Worm (Caenorhabditis elegans) whole organism, late embryonic: ENCODE results near the gene ins-17.

Source experiments
- F13H6.1 ChIP-seq: sonication (generic microtip); optimal IDR thresholded peaks from 2 replicates; lab custom pipeline; 2016; ENCODE audit warnings: missing genetic modification characterization, missing compliant biosample characterization
- K02D7.2 ChIP-seq: sonication (generic microtip); optimal IDR thresholded peaks from 2 replicates; lab custom pipeline; 2017; ENCODE audit warnings: mild to moderate bottlenecking, missing genetic modification characterization, missing compliant biosample characterization
- T23F11.4 ChIP-seq: fragments of 200-800 bp; sonication (Bioruptor generic); optimal IDR thresholded peaks from 2 replicates; lab custom pipeline; 2018; ENCODE audit warnings: mild to moderate bottlenecking, missing genetic modification characterization, missing compliant biosample characterization
- Y22D7AL.16 ChIP-seq: sonication (generic microtip); optimal IDR thresholded peaks from 2 replicates; lab custom pipeline; 2016; ENCODE audit warnings: missing genetic modification characterization, missing compliant biosample characterization
- ama-1 ChIP-seq: fragments of 150-350 bp; optimal IDR thresholded peaks from 2 replicates; lab custom pipeline; 2014
- ceh-18 ChIP-seq: sonication (generic microtip); optimal IDR thresholded peaks from 2 replicates; lab custom pipeline; 2016; ENCODE audit warnings: missing genetic modification characterization, missing compliant biosample characterization
- ceh-19 ChIP-seq: fragments of 200-800 bp; sonication (Bioruptor generic); optimal IDR thresholded peaks from 2 replicates; lab custom pipeline; 2018; ENCODE audit warnings: mild to moderate bottlenecking, missing genetic modification characterization, missing compliant biosample characterization
- ceh-2 ChIP-seq: sonication (generic microtip); optimal IDR thresholded peaks from 2 replicates; lab custom pipeline; 2016; ENCODE audit warnings: missing genotype, missing genetic modification characterization, missing compliant biosample characterization
- ceh-22 ChIP-seq: sonication (generic microtip); optimal IDR thresholded peaks from 2 replicates; lab custom pipeline; 2017; ENCODE audit warnings: missing biosample characterization, missing genetic modification characterization
- ceh-24 ChIP-seq: sonication (generic microtip); optimal IDR thresholded peaks from 2 replicates; lab custom pipeline; 2016; ENCODE audit warnings: mild to moderate bottlenecking, missing genetic modification characterization, missing compliant biosample characterization
- ceh-30 ChIP-seq: fragments of 150-350 bp; optimal IDR thresholded peaks from 2 replicates; lab custom pipeline; 2014; ENCODE audit warnings: missing biosample characterization, missing genetic modification characterization
- ceh-31 ChIP-seq: sonication (generic microtip); optimal IDR thresholded peaks from 2 replicates; lab custom pipeline; 2016; ENCODE audit warnings: missing genetic modification characterization, missing compliant biosample characterization
- ceh-34 ChIP-seq: sonication (generic microtip); optimal IDR thresholded peaks from 2 replicates; lab custom pipeline; 2016; ENCODE audit warnings: mild to moderate bottlenecking, missing genetic modification characterization, missing compliant biosample characterization
- ceh-45 ChIP-seq: fragments of 200-800 bp; sonication (Bioruptor generic); IDR thresholded peaks from 2 replicates; pipeline ENCODE4 v1.3.6; 2022; ENCODE audit warnings: missing genetic modification reagents, missing genetic modification characterization, missing compliant biosample characterization
- ceh-48 ChIP-seq: sonication (generic microtip); optimal IDR thresholded peaks from 2 replicates; lab custom pipeline; 2016; ENCODE audit warnings: missing genetic modification characterization, inconsistent platforms, missing compliant biosample characterization
- ceh-6 ChIP-seq: fragments of 200-800 bp; sonication (Bioruptor generic); optimal IDR thresholded peaks from 2 replicates; lab custom pipeline; 2018; ENCODE audit warnings: mild to moderate bottlenecking, missing genetic modification characterization, missing compliant biosample characterization
- che-1 ChIP-seq: sonication (generic microtip); optimal IDR thresholded peaks from 2 replicates; lab custom pipeline; 2016; ENCODE audit warnings: mild to moderate bottlenecking, missing genetic modification characterization, missing compliant biosample characterization
- dmd-4 ChIP-seq: sonication (generic microtip); optimal IDR thresholded peaks from 2 replicates; lab custom pipeline; 2016; ENCODE audit warnings: borderline replicate concordance, missing genetic modification characterization, missing compliant biosample characterization
- dve-1 ChIP-seq: sonication (generic microtip); optimal IDR thresholded peaks from 2 replicates; lab custom pipeline; 2017; ENCODE audit warnings: antibody characterized with exemption, mild to moderate bottlenecking, missing genetic modification characterization, missing compliant biosample characterization
- elt-4 ChIP-seq: sonication (generic microtip); optimal IDR thresholded peaks from 2 replicates; lab custom pipeline; 2016; ENCODE audit warnings: missing genetic modification characterization, missing compliant biosample characterization
- ets-4 ChIP-seq: sonication (generic microtip); optimal IDR thresholded peaks from 2 replicates; lab custom pipeline; 2016; ENCODE audit warnings: missing genetic modification characterization, missing compliant biosample characterization
- eyg-1 ChIP-seq: sonication (generic microtip); optimal IDR thresholded peaks from 2 replicates; lab custom pipeline; 2016; ENCODE audit warnings: missing genotype, missing genetic modification characterization, missing compliant biosample characterization
- fkh-10 ChIP-seq: fragments of 150-350 bp; optimal IDR thresholded peaks from 2 replicates; lab custom pipeline; 2014; ENCODE audit warnings: missing biosample characterization, missing genetic modification reagents, missing genetic modification characterization
- hlh-13 ChIP-seq: fragments of 200-800 bp; sonication (Bioruptor generic); optimal IDR thresholded peaks from 2 replicates; lab custom pipeline; 2018; ENCODE audit warnings: mild to moderate bottlenecking, missing genetic modification characterization, missing compliant biosample characterization
- hlh-30 ChIP-seq: sonication (generic microtip); optimal IDR thresholded peaks from 2 replicates; lab custom pipeline; 2017; ENCODE audit warnings: antibody characterized with exemption, missing genetic modification characterization, missing compliant biosample characterization; ENCODE audit not compliant: insufficient read depth
- hlh-6 ChIP-seq: sonication (generic microtip); optimal IDR thresholded peaks from 2 replicates; lab custom pipeline; 2016; ENCODE audit warnings: missing genotype, missing genetic modification characterization, missing compliant biosample characterization
- lim-6 ChIP-seq: sonication (generic microtip); optimal IDR thresholded peaks from 2 replicates; lab custom pipeline; 2016; ENCODE audit warnings: missing genetic modification characterization, missing compliant biosample characterization
- lin-11 ChIP-seq: fragments of 200-800 bp; sonication (Bioruptor generic); optimal IDR thresholded peaks from 2 replicates; lab custom pipeline; 2018; ENCODE audit warnings: mild to moderate bottlenecking, missing genetic modification characterization, missing compliant biosample characterization
- nfya-1 ChIP-seq: sonication (generic microtip); optimal IDR thresholded peaks from 2 replicates; lab custom pipeline; 2017; ENCODE audit warnings: missing genetic modification characterization, mild to moderate bottlenecking, missing compliant biosample characterization, antibody characterized with exemption, moderate library complexity
- nhr-11 ChIP-seq: fragments of 150-350 bp; optimal IDR thresholded peaks from 2 replicates; lab custom pipeline; 2014; ENCODE audit warnings: missing biosample characterization, missing genetic modification characterization
- nhr-232 ChIP-seq: sonication (generic microtip); optimal IDR thresholded peaks from 2 replicates; lab custom pipeline; 2016; ENCODE audit warnings: missing genetic modification characterization, missing compliant biosample characterization
- odd-2 ChIP-seq: sonication (generic microtip); optimal IDR thresholded peaks from 2 replicates; lab custom pipeline; 2017; ENCODE audit warnings: antibody characterized with exemption, mild to moderate bottlenecking, missing genetic modification characterization, missing compliant biosample characterization
- pha-2 ChIP-seq: sonication (generic microtip); optimal IDR thresholded peaks from 2 replicates; lab custom pipeline; 2017; ENCODE audit warnings: mild to moderate bottlenecking, missing genetic modification characterization, missing compliant biosample characterization
- pha-4 ChIP-seq: fragments of 150-350 bp; optimal IDR thresholded peaks from 2 replicates; lab custom pipeline; 2018; ENCODE audit warnings: missing biosample characterization, missing genetic modification reagents, missing genetic modification characterization
- pqm-1 ChIP-seq: sonication (generic microtip); optimal IDR thresholded peaks from 2 replicates; lab custom pipeline; 2016; ENCODE audit warnings: missing genetic modification characterization, missing compliant biosample characterization
- sdc-2 ChIP-seq: sonication (generic microtip); optimal IDR thresholded peaks from 2 replicates; lab custom pipeline; 2016; ENCODE audit warnings: missing genotype, missing genetic modification characterization, missing compliant biosample characterization
- sox-4 ChIP-seq: sonication (generic microtip); optimal IDR thresholded peaks from 2 replicates; lab custom pipeline; 2017; ENCODE audit warnings: mild to moderate bottlenecking, missing genetic modification characterization, inconsistent platforms, missing compliant biosample characterization
- tbx-7 ChIP-seq: sonication (generic microtip); optimal IDR thresholded peaks from 2 replicates; lab custom pipeline; 2016; ENCODE audit warnings: missing genotype, missing genetic modification characterization, missing compliant biosample characterization
- ttx-3 ChIP-seq: sonication (generic microtip); optimal IDR thresholded peaks from 2 replicates; lab custom pipeline; 2016; ENCODE audit warnings: missing genetic modification reagents, missing genetic modification characterization, missing compliant biosample characterization
- unc-3 ChIP-seq, 2 experiments: fragments of 200-800 bp in 1 of 2; sonication (Bioruptor generic) in 1 of 2; sonication (generic microtip) in 1 of 2; conservative IDR thresholded peaks in 1 of 2; optimal IDR thresholded peaks in 1 of 2; 2 replicates each; pipeline versions ENCODE4 v1.3.6 to Lab custom; 2016 to 2022; ENCODE audit warnings: missing compliant biosample characterization in 2 of 2, missing genetic modification characterization in 2 of 2, missing genetic modification reagents in 1 of 2
- unc-42 ChIP-seq: sonication (generic microtip); optimal IDR thresholded peaks from 2 replicates; lab custom pipeline; 2016; ENCODE audit warnings: missing genotype, missing genetic modification characterization, missing compliant biosample characterization
- unc-86 ChIP-seq: sonication (generic microtip); optimal IDR thresholded peaks from 2 replicates; lab custom pipeline; 2016; ENCODE audit warnings: missing genetic modification characterization, missing compliant biosample characterization

ins-17 gene

ce11 chrIII:4482986-4483385, 5.6 kb upstream of the ins-17 start:
- no peak for TF ChIP-seq lin-11 (tag; lab: Kevin White, UChicago)
- no peak for TF ChIP-seq nhr-232
- TF ChIP-seq Y22D7AL.16 (tag; lab: Kevin White, UChicago), result no peak
- TF ChIP-seq hlh-30 (tag; lab: Kevin White, UChicago), result no peak
- TF ChIP-seq ceh-34 (tag; lab: Kevin White, UChicago), result no peak
- no peak for TF ChIP-seq odd-2 (tag; lab: Kevin White, UChicago)
- no peak for TF ChIP-seq ceh-24 (tag; lab: Kevin White, UChicago)
- no peak for TF ChIP-seq unc-42 (tag; lab: Kevin White, UChicago)
- no peak for TF ChIP-seq nfya-1 (tag; lab: Kevin White, UChicago)
- TF ChIP-seq dve-1 (tag; lab: Kevin White, UChicago), result no peak
- no peak for TF ChIP-seq ceh-45
- TF ChIP-seq pha-2 (tag; lab: Kevin White, UChicago), result no peak

DNA sequence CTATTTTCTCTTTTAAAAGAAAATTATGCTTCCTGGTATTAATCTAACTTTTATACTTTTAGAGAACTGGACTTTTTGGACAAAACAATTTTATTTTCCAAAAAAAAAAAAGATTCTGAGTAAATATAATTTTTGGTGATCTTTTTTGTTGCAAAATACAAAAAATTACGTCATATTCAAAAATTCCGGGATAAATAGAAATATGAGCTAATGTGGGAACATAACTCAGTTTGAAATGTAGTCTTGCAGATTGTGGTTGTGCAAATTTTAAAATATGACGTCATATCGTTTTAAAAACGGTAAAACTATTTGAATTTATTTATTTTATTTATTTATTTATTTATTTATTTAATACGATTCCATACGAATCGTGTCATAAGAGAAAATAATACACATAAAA, 4.4 kb upstream of the ins-17 start:
- no peak for TF ChIP-seq nhr-11 (tag; lab: Kevin White, UChicago)
- TF ChIP-seq lin-11 (tag; lab: Kevin White, UChicago), result no peak
- TF ChIP-seq ceh-30 (tag; lab: Kevin White, UChicago), result no peak
- no peak for TF ChIP-seq ceh-6 (GFP tag; lab: Kevin White, UChicago)
- no peak for TF ChIP-seq ttx-3 (tag; lab: Kevin White, UChicago)
- TF ChIP-seq dmd-4, result no peak
- no peak for TF ChIP-seq pqm-1
- no peak for TF ChIP-seq ceh-2 (tag; lab: Kevin White, UChicago)
- no peak for TF ChIP-seq ceh-22
- no peak for TF ChIP-seq K02D7.2 (tag; lab: Kevin White, UChicago)
- TF ChIP-seq lim-6 (tag; lab: Kevin White, UChicago), result no peak
- TF ChIP-seq hlh-6 (tag; lab: Kevin White, UChicago), result no peak
- TF ChIP-seq sox-4, result no peak
- no peak for TF ChIP-seq unc-3 (GFP tag; conservative IDR thresholded peaks at IDR 0.05; lab: Robert Waterston, UW)
- no peak for TF ChIP-seq unc-3 (tag; optimal IDR thresholded peaks at IDR 0.05; lab: Kevin White, UChicago)
- TF ChIP-seq, all 69 proteins: peak for 0

- no peak for TF ChIP-seq ceh-30 (tag; lab: Kevin White, UChicago)
- TF ChIP-seq ets-4 (tag; lab: Kevin White, UChicago), result no peak
- TF ChIP-seq hlh-6 (tag; lab: Kevin White, UChicago), result no peak
- TF ChIP-seq T23F11.4 (GFP tag; lab: Kevin White, UChicago), result no peak
- TF ChIP-seq dve-1 (tag; lab: Kevin White, UChicago), result no peak
- TF ChIP-seq che-1 (tag; lab: Kevin White, UChicago), result no peak
- no peak for TF ChIP-seq hlh-30 (tag; lab: Kevin White, UChicago)
Observed at ce11 chrIII:4476806-4477205, 566 bp downstream of the ins-17 start.

DNA sequence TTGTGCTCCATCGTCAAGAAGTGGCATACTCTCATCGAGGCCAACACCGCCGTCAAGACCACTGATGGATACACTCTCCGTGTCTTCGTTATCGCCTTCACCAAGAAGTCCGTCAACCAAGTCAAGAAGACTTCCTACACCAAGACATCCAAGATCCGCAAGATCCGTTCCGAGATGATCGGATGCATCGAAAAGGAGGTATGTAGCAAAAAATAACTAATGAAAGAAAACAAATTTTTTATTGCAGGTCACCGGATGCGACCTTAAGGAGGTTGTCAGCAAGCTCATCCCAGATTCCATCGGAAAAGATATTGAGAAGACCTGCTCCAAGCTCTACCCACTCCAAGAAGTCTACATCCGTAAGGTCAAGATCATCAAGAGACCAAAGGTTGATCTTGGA, 1.1 kb downstream of the ins-17 start:
- TF ChIP-seq elt-4 (tag; lab: Kevin White, UChicago), result no peak
- TF ChIP-seq eyg-1 (tag; lab: Kevin White, UChicago), result no peak

DNA sequence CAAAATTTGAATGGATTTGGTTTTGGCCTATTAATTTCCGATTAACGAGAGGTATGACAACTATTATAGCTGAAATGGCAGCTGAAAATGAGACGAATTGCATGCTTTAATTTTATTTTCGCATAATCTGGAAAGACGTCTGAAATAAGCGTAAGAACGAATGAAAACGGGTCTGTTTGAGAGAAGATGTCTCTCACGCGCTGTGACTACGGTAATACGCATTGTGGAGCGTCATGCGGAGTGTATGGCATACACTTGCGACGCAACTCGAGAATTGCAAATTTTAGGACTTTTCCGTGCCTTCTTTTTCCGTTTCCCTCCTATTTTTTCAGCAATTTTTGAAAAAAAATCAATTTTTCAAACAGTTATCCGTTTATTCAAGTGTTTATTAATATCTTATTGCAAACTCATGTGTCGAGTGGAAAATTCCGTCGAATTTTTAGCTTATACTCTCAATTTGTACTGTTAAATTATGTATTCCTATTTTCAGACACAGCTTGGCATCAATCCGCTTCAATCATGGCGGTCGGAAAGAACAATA, 1.9 kb downstream of the ins-17 start, which contains the start of gene rps-1:
Gene rps-1 (plus strand): TSS at position 491 of the 541 bp plus-strand sequence.
- peak; percentile 48 for TF ChIP-seq ceh-48 (tag; lab: Kevin White, UChicago)
- TF ChIP-seq ceh-18 (tag; lab: Kevin White, UChicago), result peak; percentile 98
- TF ChIP-seq hlh-13 (GFP tag; lab: Kevin White, UChicago), result no peak
- TF ChIP-seq sox-4, result peak; percentile 57
- peak; percentile 12 for TF ChIP-seq tbx-7 (tag; lab: Kevin White, UChicago)
- TF ChIP-seq dve-1 (tag; lab: Kevin White, UChicago), result peak; percentile 78
- TF ChIP-seq ama-1, result no peak
- peak; percentile 14 for TF ChIP-seq K02D7.2 (tag; lab: Kevin White, UChicago)
- no peak for TF ChIP-seq pha-4
- peak; percentile 43 for TF ChIP-seq lim-6 (tag; lab: Kevin White, UChicago)
- TF ChIP-seq ceh-19, result no peak
- TF ChIP-seq ets-4 (tag; lab: Kevin White, UChicago), result peak; percentile 80
- TF ChIP-seq elt-4 (tag; lab: Kevin White, UChicago), result no peak
- TF ChIP-seq ceh-24 (tag; lab: Kevin White, UChicago), result no peak
- TF ChIP-seq ceh-22, result peak; percentile 79
- TF ChIP-seq unc-42 (tag; lab: Kevin White, UChicago), result peak; percentile 92
- no peak for TF ChIP-seq ceh-6 (GFP tag; lab: Kevin White, UChicago)
- peak; percentile 93 for TF ChIP-seq ceh-31 (tag; lab: Kevin White, UChicago)
- peak; percentile 49 for TF ChIP-seq sdc-2 (tag; lab: Kevin White, UChicago)
- TF ChIP-seq F13H6.1 (tag; lab: Kevin White, UChicago), result peak; percentile 72
- TF ChIP-seq hlh-30 (tag; lab: Kevin White, UChicago), result peak; percentile 93
- peak; percentile 13 for TF ChIP-seq pqm-1
- TF ChIP-seq nhr-11 (tag; lab: Kevin White, UChicago), result no peak
- TF ChIP-seq hlh-6 (tag; lab: Kevin White, UChicago), result no peak
- TF ChIP-seq fkh-10, result no peak
- peak; percentile 90 for TF ChIP-seq unc-86
